Worm (Caenorhabditis elegans): ENCODE results near the gene ptp-1.

- TF ChIP-seq fos-1 (tag; optimal IDR thresholded peaks at IDR 0.05) (no peak), nhr-11 (tag; optimal IDR thresholded peaks at IDR 0.05) (no peak), mab-9 (GFP tag; IDR thresholded peaks at IDR 0.05) (no peak), ama-1 (optimal IDR thresholded peaks at IDR 0.05) (no peak), lin-35 (GFP tag; optimal IDR thresholded peaks at IDR 0.05) (no peak), snpc-4 (tag; optimal IDR thresholded peaks at IDR 0.05) (no peak), hlh-4 (tag; optimal IDR thresholded peaks at IDR 0.05) (no peak), C16A3.4 (tag; optimal IDR thresholded peaks at IDR 0.05) (no peak), mep-1 (tag; optimal IDR thresholded peaks at IDR 0.05) (no peak), unc-62 (GFP tag; optimal IDR thresholded peaks at IDR 0.05) (no peak), nhr-237 (tag; optimal IDR thresholded peaks at IDR 0.05) (no peak), nhr-77 (tag; optimal IDR thresholded peaks at IDR 0.05) (no peak), fkh-8 (tag; optimal IDR thresholded peaks at IDR 0.05) (no peak)
Measured at ce11 chrIII:3583341-3583740, 7.2 kb upstream of the ptp-1 start.

Measured in whole organism, L1 larva.